Fruit fly (Drosophila melanogaster): ENCODE results near the gene CG8852.

dm6 chr2L:3495465-3495864 lies 29.5 kb upstream of the CG8852 start:
- no peak for TF ChIP-seq CG8478 (optimal IDR thresholded peaks at IDR 0.05)
- TF ChIP-seq CTCF (optimal IDR thresholded peaks at IDR 0.05), result no peak
